Fruit fly (Drosophila melanogaster) Kc167 (cell line): Measurements from ENCODE around the gene CG44521.

ENCODE experiments used
- Myc ChIP-seq: fragments of >200 bp; optimal IDR thresholded peaks from 2 replicates; lab custom pipeline; 2017; ENCODE audit warnings: missing external identifiers
- Sin3A ChIP-seq: fragments of >200 bp; optimal IDR thresholded peaks from 2 replicates; lab custom pipeline; 2018; ENCODE audit warnings: missing external identifiers
- h ChIP-seq: fragments of >200 bp; optimal IDR thresholded peaks from 3 replicates; lab custom pipeline; 2018; ENCODE audit warnings: missing external identifiers
- insv ChIP-seq: fragments of >200 bp; optimal IDR thresholded peaks from 3 replicates; lab custom pipeline; 2018; ENCODE audit warnings: missing external identifiers
- psq ChIP-seq: fragments of >200 bp; optimal IDR thresholded peaks from 2 replicates; lab custom pipeline; 2017; ENCODE audit warnings: missing external identifiers
- ttk ChIP-seq: sonication (Bioruptor generic); optimal IDR thresholded peaks from 2 replicates; lab custom pipeline; 2017; ENCODE audit warnings: missing external identifiers

The CG44521 gene

DNA sequence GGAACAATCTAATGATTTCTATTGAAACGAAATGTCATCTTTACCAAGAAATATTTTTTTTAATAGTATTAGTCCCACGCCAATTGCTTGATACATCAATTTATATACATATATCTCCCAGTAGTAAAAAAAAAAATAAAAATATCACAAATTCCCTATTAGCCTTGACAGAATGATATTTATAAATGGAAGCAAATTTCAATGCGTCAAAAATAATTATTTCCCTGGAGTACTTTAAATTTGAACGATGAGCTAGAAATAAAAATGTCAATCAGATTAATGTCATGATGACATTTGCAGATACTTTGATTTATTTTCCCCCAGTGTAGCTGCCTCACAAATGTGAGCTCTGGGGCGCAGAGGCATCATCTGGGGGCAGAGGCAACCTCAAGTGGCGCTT, at the start of gene CG44521:
CG44521 (plus strand) TSS at position 301 of the 400 bp plus-strand sequence.
- TF ChIP-seq ttk (no peak), insv (lab: Kevin White, UChicago) (no peak), h (lab: Kevin White, UChicago) (no peak), psq (lab: Kevin White, UChicago) (no peak), Myc (no peak), Sin3A (lab: Kevin White, UChicago) (no peak)

- TF ChIP-seq psq (lab: Kevin White, UChicago) = no peak
- TF ChIP-seq h (lab: Kevin White, UChicago) = no peak
- no peak for TF ChIP-seq Myc
- no peak for TF ChIP-seq Sin3A (lab: Kevin White, UChicago)
- TF ChIP-seq insv (lab: Kevin White, UChicago) = no peak
- TF ChIP-seq ttk = no peak
Measured at dm6 chr3L:5663876-5664718, 49.0 kb upstream of the CG44521 start, which contains the start of gene CG46320. TSS of gene CG46320 (plus strand) at chr3L:5664121.

- no peak for TF ChIP-seq h (lab: Kevin White, UChicago)
- TF ChIP-seq Sin3A (lab: Kevin White, UChicago) = no peak
- no peak for TF ChIP-seq insv (lab: Kevin White, UChicago)
- TF ChIP-seq ttk = no peak
- TF ChIP-seq Myc = no peak
- no peak for TF ChIP-seq psq (lab: Kevin White, UChicago)
Measured at dm6 chr3L:5664719-5664973, 48.5 kb upstream of the CG44521 start.

dm6 chr3L:5665434-5665833, 47.7 kb upstream of the CG44521 start:
- TF ChIP-seq h (lab: Kevin White, UChicago) (no peak), ttk (no peak), insv (lab: Kevin White, UChicago) (no peak), Myc (no peak), psq (lab: Kevin White, UChicago) (no peak), Sin3A (lab: Kevin White, UChicago) (no peak)

dm6 chr3L:5666787-5667186, 46.3 kb upstream of the CG44521 start:
- TF ChIP-seq psq (lab: Kevin White, UChicago) (no peak), Sin3A (lab: Kevin White, UChicago) (no peak), Myc (no peak), h (lab: Kevin White, UChicago) (no peak), ttk (no peak), insv (lab: Kevin White, UChicago) (no peak)

dm6 chr3L:5678241-5678905, 34.8 kb upstream of the CG44521 start:
- TF ChIP-seq Sin3A (lab: Kevin White, UChicago) (no peak), Myc (no peak), psq (lab: Kevin White, UChicago) (no peak), insv (lab: Kevin White, UChicago) (no peak), h (lab: Kevin White, UChicago) (no peak), ttk (no peak)

DNA sequence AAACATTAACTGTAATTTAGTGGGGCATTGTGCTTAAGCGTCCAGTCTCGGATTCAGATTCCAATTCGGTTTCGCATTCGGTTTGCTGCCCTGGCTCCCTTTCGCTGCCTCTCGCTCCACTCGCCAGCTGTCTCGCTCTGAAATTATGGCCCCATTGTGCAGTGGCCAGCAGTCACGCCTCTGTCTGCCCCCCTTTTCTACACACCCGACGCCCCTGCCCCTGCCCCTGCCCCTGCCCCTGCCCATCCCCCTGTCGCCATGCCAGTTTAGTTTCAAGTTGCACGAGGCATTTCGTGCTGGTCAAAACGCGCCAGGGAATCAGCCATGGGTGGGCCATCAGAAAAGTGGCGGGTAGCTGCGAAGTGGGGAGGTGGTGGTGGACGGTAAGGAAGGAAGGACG, 26.9 kb upstream of the CG44521 start:
- TF ChIP-seq ttk (no peak), h (lab: Kevin White, UChicago) (no peak), Myc (no peak), psq (lab: Kevin White, UChicago) (no peak), insv (lab: Kevin White, UChicago) (no peak), Sin3A (lab: Kevin White, UChicago) (no peak)

- TF ChIP-seq psq (lab: Kevin White, UChicago) (no peak), h (lab: Kevin White, UChicago) (no peak), ttk (no peak), Sin3A (lab: Kevin White, UChicago) (no peak), insv (lab: Kevin White, UChicago) (no peak), Myc (no peak)
Measured at dm6 chr3L:5690994-5691503, 22.1 kb upstream of the CG44521 start.

- TF ChIP-seq insv (lab: Kevin White, UChicago) = no peak
- no peak for TF ChIP-seq psq (lab: Kevin White, UChicago)
- no peak for TF ChIP-seq Myc
- TF ChIP-seq Sin3A (lab: Kevin White, UChicago) = no peak
- TF ChIP-seq ttk = no peak
- no peak for TF ChIP-seq h (lab: Kevin White, UChicago)
Measured at dm6 chr3L:5731639-5732038, 18.5 kb downstream of the CG44521 start.

DNA sequence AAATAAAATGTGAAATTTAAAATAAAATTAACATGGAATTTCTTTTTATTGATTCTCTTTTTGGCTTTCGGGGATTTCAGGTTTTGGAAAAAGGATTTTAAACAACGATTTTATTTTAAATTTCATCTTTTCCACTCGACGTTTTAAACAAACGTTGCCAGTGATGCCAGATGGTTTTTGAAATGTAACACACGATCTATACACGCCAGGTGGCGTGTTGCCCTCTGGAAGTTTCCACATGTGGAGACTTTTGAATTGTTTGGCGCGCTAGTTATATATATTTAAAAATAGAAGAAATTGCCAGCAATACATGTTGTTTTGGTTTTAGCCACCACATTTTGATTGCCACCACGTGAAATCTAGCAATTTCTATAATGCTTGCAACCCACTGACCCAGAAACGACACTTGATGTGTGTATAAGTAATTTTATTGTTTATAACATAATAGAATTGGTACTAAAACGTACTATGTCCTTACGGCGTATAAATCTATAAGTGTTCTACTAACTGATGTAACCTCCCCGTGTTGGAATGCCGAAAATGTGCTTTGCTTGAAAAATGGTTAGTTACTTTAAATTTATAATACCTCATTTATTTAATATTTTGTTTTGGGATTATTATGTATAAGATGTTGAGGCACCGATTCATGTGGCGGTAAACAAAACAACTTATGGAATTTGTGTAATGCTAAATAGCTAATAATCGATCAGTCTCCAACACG, 36.6 kb downstream of the CG44521 start:
- TF ChIP-seq Myc (no peak), insv (lab: Kevin White, UChicago) (no peak), Sin3A (lab: Kevin White, UChicago) (no peak), ttk (no peak), h (lab: Kevin White, UChicago) (no peak), psq (lab: Kevin White, UChicago) (no peak)

- TF ChIP-seq psq (lab: Kevin White, UChicago) (no peak), ttk (no peak), Sin3A (lab: Kevin White, UChicago) (no peak), h (lab: Kevin White, UChicago) (no peak), insv (lab: Kevin White, UChicago) (no peak), Myc (no peak)
Measured at dm6 chr3L:5751417-5751739, 38.2 kb downstream of the CG44521 start.
